Fruit fly (Drosophila melanogaster) whole organism, embryonic: Measurements from ENCODE around the gene CG15160.

ENCODE experiments used
- C15 ChIP-seq: fragments of 200-800 bp; sonication (Bioruptor generic); IDR thresholded peaks from 3 replicates; pipeline ENCODE4 v1.3.6; 2022; ENCODE audit warnings: missing biosample characterization, missing genetic modification characterization
- CG1024 ChIP-seq: fragments of 200-800 bp; sonication (Bioruptor generic); IDR thresholded peaks from 2 replicates; pipeline ENCODE4 v1.3.6; 2022; ENCODE audit warnings: missing biosample characterization, missing genetic modification characterization
- CG11093 ChIP-seq: fragments of 200-800 bp; sonication (Bioruptor generic); IDR thresholded peaks from 3 replicates; pipeline ENCODE4 v1.3.6; 2022; ENCODE audit warnings: missing biosample characterization, missing genetic modification characterization
- CG11695 ChIP-seq: fragments of 200-800 bp; sonication (Bioruptor generic); IDR thresholded peaks from 3 replicates; pipeline ENCODE4 v1.3.6; 2022; ENCODE audit warnings: missing biosample characterization, missing genetic modification characterization
- CG12219 ChIP-seq: fragments of 200-800 bp; sonication (Bioruptor generic); optimal IDR thresholded peaks from 3 replicates; lab custom pipeline; 2018; ENCODE audit warnings: missing biosample characterization, mild to moderate bottlenecking, missing genetic modification characterization
- CG14014 ChIP-seq: fragments of 200-800 bp; sonication (Bioruptor generic); IDR thresholded peaks from 2 replicates; pipeline ENCODE4 v1.3.6; 2022; ENCODE audit warnings: missing biosample characterization, missing genetic modification characterization
- CG15011 ChIP-seq: fragments of 200-800 bp; sonication (Bioruptor generic); optimal IDR thresholded peaks from 3 replicates; lab custom pipeline; 2018; ENCODE audit warnings: missing biosample characterization, mild to moderate bottlenecking, missing genetic modification characterization
- CG1603 ChIP-seq: fragments of 200-800 bp; sonication (Bioruptor generic); optimal IDR thresholded peaks from 2 replicates; lab custom pipeline; 2019; ENCODE audit warnings: missing biosample characterization, mild to moderate bottlenecking, missing genetic modification characterization, moderate library complexity
- CG16863 ChIP-seq: fragments of 200-800 bp; sonication (Bioruptor generic); optimal IDR thresholded peaks from 3 replicates; lab custom pipeline; 2016; ENCODE audit warnings: missing biosample characterization, missing genetic modification characterization
- CG17361 ChIP-seq: fragments of 200-800 bp; sonication (Bioruptor generic); IDR thresholded peaks from 3 replicates; pipeline ENCODE4 v1.3.6; 2022; ENCODE audit warnings: missing biosample characterization, missing genetic modification characterization
- CG18599 ChIP-seq: fragments of 200-800 bp; sonication (Bioruptor generic); optimal IDR thresholded peaks from 3 replicates; lab custom pipeline; 2017; ENCODE audit warnings: missing biosample characterization, missing genetic modification characterization, mild to moderate bottlenecking, moderate library complexity, missing genetic modification reagents
- CG2199 ChIP-seq: fragments of 200-800 bp; sonication (Bioruptor generic); IDR thresholded peaks from 3 replicates; pipeline ENCODE4 v1.3.6; 2022; ENCODE audit warnings: missing biosample characterization, missing genetic modification characterization
- CG31441 ChIP-seq: fragments of 200-800 bp; sonication (Bioruptor generic); IDR thresholded peaks from 2 replicates; pipeline ENCODE4 v1.3.6; 2022; ENCODE audit warnings: missing biosample characterization, missing genetic modification characterization
- CG7357 ChIP-seq: fragments of 200-800 bp; sonication (Bioruptor generic); IDR thresholded peaks from 3 replicates; pipeline ENCODE4 v1.3.6; 2022; ENCODE audit warnings: missing biosample characterization, missing genetic modification characterization
- CG7928 ChIP-seq: fragments of 200-800 bp; sonication (Bioruptor generic); optimal IDR thresholded peaks from 2 replicates; lab custom pipeline; 2017; ENCODE audit warnings: missing biosample characterization, mild to moderate bottlenecking, missing genetic modification characterization
- CG7987 ChIP-seq: fragments of 200-800 bp; sonication (Bioruptor generic); optimal IDR thresholded peaks from 2 replicates; lab custom pipeline; 2018; ENCODE audit warnings: missing biosample characterization, mild to moderate bottlenecking, missing genetic modification characterization, moderate library complexity
- CG9215 ChIP-seq: fragments of 200-800 bp; sonication (Bioruptor generic); IDR thresholded peaks from 2 replicates; pipeline ENCODE4 v1.3.6; 2022; ENCODE audit warnings: missing biosample characterization, missing genetic modification characterization
- CG9437 ChIP-seq: fragments of 200-800 bp; sonication (Bioruptor generic); optimal IDR thresholded peaks from 2 replicates; lab custom pipeline; 2018; ENCODE audit warnings: missing biosample characterization, mild to moderate bottlenecking, missing genetic modification characterization
- CG9727 ChIP-seq: fragments of 200-800 bp; sonication (Bioruptor generic); optimal IDR thresholded peaks from 3 replicates; lab custom pipeline; 2017; ENCODE audit warnings: missing biosample characterization, mild to moderate bottlenecking, missing genetic modification characterization
- CG9817 ChIP-seq: fragments of 200-800 bp; sonication (Bioruptor generic); optimal IDR thresholded peaks from 2 replicates; lab custom pipeline; 2018; ENCODE audit warnings: missing biosample characterization, mild to moderate bottlenecking, missing genetic modification characterization, moderate library complexity
- D19A ChIP-seq: fragments of 200-800 bp; optimal IDR thresholded peaks from 3 replicates; lab custom pipeline; 2019; ENCODE audit warnings: missing biosample characterization, mild to moderate bottlenecking, missing genetic modification characterization, moderate library complexity
- Ets97D ChIP-seq: fragments of 200-800 bp; sonication (Bioruptor generic); optimal IDR thresholded peaks from 3 replicates; lab custom pipeline; 2016; ENCODE audit warnings: missing biosample characterization, missing genetic modification characterization
- Hand ChIP-seq: fragments of 200-800 bp; sonication (Bioruptor generic); optimal IDR thresholded peaks from 2 replicates; lab custom pipeline; 2017; ENCODE audit warnings: mild to moderate bottlenecking, missing biosample characterization, missing genetic modification reagents, missing genetic modification characterization
- Hmr ChIP-seq: fragments of 200-800 bp; sonication (Bioruptor generic); optimal IDR thresholded peaks from 3 replicates; lab custom pipeline; 2017; ENCODE audit warnings: mild to moderate bottlenecking, missing biosample characterization, missing genetic modification reagents, missing genetic modification characterization
- Max ChIP-seq: fragments of 200-800 bp; sonication (Bioruptor generic); optimal IDR thresholded peaks from 2 replicates; lab custom pipeline; 2016; ENCODE audit warnings: missing biosample characterization, mild to moderate bottlenecking, missing genetic modification characterization
- NFAT ChIP-seq: fragments of 200-800 bp; sonication (Bioruptor generic); IDR thresholded peaks from 2 replicates; pipeline ENCODE4 v1.3.6; 2022; ENCODE audit warnings: missing biosample characterization, missing genetic modification characterization
- caup ChIP-seq: fragments of 200-800 bp; sonication (Bioruptor generic); optimal IDR thresholded peaks from 3 replicates; lab custom pipeline; 2017; ENCODE audit warnings: missing biosample characterization, mild to moderate bottlenecking, missing genetic modification characterization, moderate library complexity; ENCODE audit not compliant: severe bottlenecking
- corto ChIP-seq: fragments of 200-800 bp; sonication (Bioruptor generic); optimal IDR thresholded peaks from 2 replicates; lab custom pipeline; 2016; ENCODE audit warnings: missing biosample characterization, mild to moderate bottlenecking, missing genetic modification characterization, moderate library complexity
- emc ChIP-seq: fragments of 200-800 bp; sonication (Bioruptor generic); optimal IDR thresholded peaks from 2 replicates; lab custom pipeline; 2016; ENCODE audit warnings: missing biosample characterization, missing genetic modification characterization
- en ChIP-seq: fragments of 200-800 bp; sonication (Bioruptor generic); optimal IDR thresholded peaks from 2 replicates; lab custom pipeline; 2016; ENCODE audit warnings: missing biosample characterization, missing genetic modification characterization
- esg ChIP-seq: fragments of 200-800 bp; sonication (Bioruptor generic); conservative IDR thresholded peaks from 2 replicates; pipeline ENCODE4 v1.3.6; 2022; ENCODE audit warnings: missing biosample characterization, missing genetic modification characterization
- eve ChIP-seq, 2 experiments: fragments of >200 bp; optimal IDR thresholded peaks; 2 replicates each; lab custom pipeline; 2017; ENCODE audit warnings: missing biosample characterization in 2 of 2, missing genetic modification characterization in 2 of 2
- ftz-f1 ChIP-seq: fragments of 200-800 bp; sonication (Bioruptor generic); optimal IDR thresholded peaks from 2 replicates; lab custom pipeline; 2016; ENCODE audit warnings: missing biosample characterization, missing genetic modification characterization
- gsb ChIP-seq: fragments of 200-800 bp; sonication (Bioruptor generic); IDR thresholded peaks from 2 replicates; pipeline ENCODE4 v1.3.6; 2022; ENCODE audit warnings: missing biosample characterization, missing genetic modification characterization
- kah ChIP-seq: fragments of 200-800 bp; sonication (Bioruptor generic); optimal IDR thresholded peaks from 2 replicates; lab custom pipeline; 2018; ENCODE audit warnings: missing biosample characterization, mild to moderate bottlenecking, missing genetic modification characterization
- klu ChIP-seq: fragments of 200-800 bp; sonication (Bioruptor generic); IDR thresholded peaks from 2 replicates; pipeline ENCODE4 v1.3.6; 2022; ENCODE audit warnings: missing biosample characterization, missing genetic modification characterization
- lab ChIP-seq: fragments of 200-800 bp; sonication (Bioruptor generic); optimal IDR thresholded peaks from 3 replicates; lab custom pipeline; 2017; ENCODE audit warnings: missing biosample characterization, missing genetic modification characterization, mild to moderate bottlenecking, moderate library complexity, missing genetic modification reagents
- nerfin-2 ChIP-seq: fragments of 200-800 bp; sonication (Bioruptor generic); IDR thresholded peaks from 2 replicates; pipeline ENCODE4 v1.3.6; 2022; ENCODE audit warnings: missing biosample characterization, missing genetic modification characterization; ENCODE audit not compliant: partially characterized antibody
- pho ChIP-seq: fragments of 200-800 bp; sonication (Bioruptor generic); optimal IDR thresholded peaks from 2 replicates; lab custom pipeline; 2016; ENCODE audit warnings: missing biosample characterization, missing genetic modification characterization
- phol ChIP-seq: fragments of 200-800 bp; sonication (Bioruptor generic); optimal IDR thresholded peaks from 3 replicates; lab custom pipeline; 2018; ENCODE audit warnings: missing biosample characterization, mild to moderate bottlenecking, missing genetic modification characterization, moderate library complexity
- rib ChIP-seq: fragments of 200-800 bp; sonication (Bioruptor generic); IDR thresholded peaks from 2 replicates; pipeline ENCODE4 v1.3.6; 2022; ENCODE audit warnings: missing biosample characterization, missing genetic modification characterization
- sc ChIP-seq, 3 experiments: fragments of >200 bp in 2 of 3; fragments of 200-800 bp in 1 of 3; sonication (Bioruptor generic) in 1 of 3; optimal IDR thresholded peaks; 2 replicates in 2 of 3; 3 replicates in 1 of 3; lab custom pipeline; 2017; ENCODE audit warnings: mild to moderate bottlenecking in 1 of 3, missing biosample characterization in 1 of 3, missing genetic modification characterization in 1 of 3, missing genetic modification reagents in 1 of 3
- sd ChIP-seq: fragments of 200-800 bp; sonication (Bioruptor generic); optimal IDR thresholded peaks from 3 replicates; lab custom pipeline; 2018; ENCODE audit warnings: missing biosample characterization, mild to moderate bottlenecking, missing genetic modification characterization, moderate library complexity
- sens ChIP-seq: fragments of 200-800 bp; sonication (Bioruptor generic); peaks from one replicate; lab custom pipeline; 2016; ENCODE audit warnings: missing biosample characterization, missing genetic modification characterization
- sisA ChIP-seq: fragments of 200-800 bp; sonication (Bioruptor generic); IDR thresholded peaks from 2 replicates; pipeline ENCODE4 v1.3.6; 2022; ENCODE audit warnings: missing biosample characterization, missing genetic modification characterization
- slp2 ChIP-seq: fragments of 200-800 bp; sonication (Bioruptor generic); optimal IDR thresholded peaks from 2 replicates; lab custom pipeline; 2016; ENCODE audit warnings: missing biosample characterization, missing genetic modification characterization
- sqz ChIP-seq: fragments of 200-800 bp; sonication (Bioruptor generic); optimal IDR thresholded peaks from 3 replicates; lab custom pipeline; 2018; ENCODE audit warnings: missing biosample characterization, mild to moderate bottlenecking, missing genetic modification characterization
- vnd ChIP-seq: fragments of 200-800 bp; sonication (Bioruptor generic); IDR thresholded peaks from 3 replicates; pipeline ENCODE4 v1.3.6; 2022; ENCODE audit warnings: missing biosample characterization, missing genetic modification characterization; ENCODE audit not compliant: partially characterized antibody
- z ChIP-seq: fragments of 200-800 bp; sonication (Bioruptor generic); IDR thresholded peaks from 3 replicates; pipeline ENCODE4 v1.3.6; 2022; ENCODE audit warnings: missing biosample characterization, missing genetic modification characterization

Gene CG15160

dm6 chr2L:18563991-18564390 is 26.7 kb upstream of the CG15160 start (continued):
- TF ChIP-seq kah (GFP tag; lab: Kevin White, UChicago) (no peak), z (GFP tag; lab: Robert Waterston, UW) (peak; percentile 92), eve (GFP tag; optimal IDR thresholded peaks at IDR 0.05; lab: Kevin White, UChicago) (peak in 1 of 2 experiments; percentile 59), Ets97D (GFP tag; lab: Kevin White, UChicago) (no peak), Hmr (GFP tag; lab: Kevin White, UChicago) (no peak), CG9437 (peak; percentile 38), CG9727 (GFP tag; lab: Kevin White, UChicago) (no peak), CG12219 (GFP tag; lab: Kevin White, UChicago) (no peak), C15 (GFP tag; lab: Robert Waterston, UW) (no peak), D19A (tag; lab: Kevin White, UChicago) (no peak)
- TF ChIP-seq, all 482 proteins: peak for 6

DNA sequence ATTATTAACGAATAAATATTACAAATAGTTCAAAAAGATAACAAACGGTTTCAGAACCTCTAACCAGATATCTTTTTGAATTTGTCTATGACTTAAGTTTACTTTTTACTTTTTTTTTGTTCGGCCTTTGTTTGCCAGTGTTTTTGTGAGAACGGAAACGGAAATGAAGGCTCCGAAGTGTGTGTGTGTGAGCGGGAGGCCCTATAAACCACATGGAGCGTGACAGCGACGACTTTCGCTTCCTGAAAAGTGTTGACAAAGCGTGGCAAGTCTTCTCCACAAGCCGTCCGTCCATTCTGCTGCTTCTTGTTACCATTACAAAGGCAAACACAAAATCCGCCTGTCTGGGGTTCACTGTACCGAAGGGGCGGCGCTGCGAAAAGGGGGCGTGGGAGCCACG is 26.3 kb upstream of the CG15160 start:
- TF ChIP-seq lab (GFP tag; lab: Kevin White, UChicago): peak; percentile 12
- no peak for TF ChIP-seq pho (GFP tag; lab: Kevin White, UChicago)
- no peak for TF ChIP-seq CG16863 (GFP tag; lab: Kevin White, UChicago)
- no peak for TF ChIP-seq CG7987
- no peak for TF ChIP-seq klu (GFP tag; lab: Robert Waterston, UW)
- no peak for TF ChIP-seq CG15011 (GFP tag; lab: Kevin White, UChicago)
- no peak for TF ChIP-seq emc (GFP tag; lab: Kevin White, UChicago)
- no peak for TF ChIP-seq caup (GFP tag; lab: Kevin White, UChicago)
- TF ChIP-seq CG9817: no peak
- TF ChIP-seq CG9437: peak; percentile 33
- TF ChIP-seq gsb: no peak
- no peak for TF ChIP-seq sisA (GFP tag; lab: Robert Waterston, UW)
- TF ChIP-seq NFAT (GFP tag; lab: Robert Waterston, UW): no peak
- TF ChIP-seq CG2199 (GFP tag; lab: Robert Waterston, UW): 0 out of 3 replicates have a peak, but pooled peaks have one; percentile 23
- no peak for TF ChIP-seq esg
- no peak for TF ChIP-seq sd (tag; lab: Kevin White, UChicago)
- no peak for TF ChIP-seq ftz-f1 (GFP tag; lab: Kevin White, UChicago)
- TF ChIP-seq CG31441 (GFP tag; lab: Robert Waterston, UW): no peak
- TF ChIP-seq slp2: no peak
- TF ChIP-seq nerfin-2 (GFP tag; lab: Robert Waterston, UW): no peak
- TF ChIP-seq CG11695 (GFP tag; lab: Robert Waterston, UW): 0 out of 3 replicates have a peak, but pooled peaks have one; percentile 21
- TF ChIP-seq vnd (GFP tag; lab: Robert Waterston, UW): no peak
- TF ChIP-seq CG12219 (GFP tag; lab: Kevin White, UChicago): no peak
- peak; percentile 77 for TF ChIP-seq sens
- TF ChIP-seq Max (GFP tag; lab: Kevin White, UChicago): no peak
- TF ChIP-seq corto (GFP tag; lab: Kevin White, UChicago): no peak
- TF ChIP-seq CG18599 (GFP tag; lab: Kevin White, UChicago): peak; percentile 20
- no peak for TF ChIP-seq CG7357 (GFP tag; lab: Robert Waterston, UW)
- no peak for TF ChIP-seq phol (tag; lab: Kevin White, UChicago)
- no peak; the same call in 1 of the 2 replicates for TF ChIP-seq CG1024 (GFP tag; lab: Robert Waterston, UW)
- TF ChIP-seq CG17361 (GFP tag; lab: Robert Waterston, UW): no peak
- TF ChIP-seq CG1603 (tag; lab: Kevin White, UChicago): peak; percentile 6
- TF ChIP-seq sc (optimal IDR thresholded peaks at IDR 0.05; lab: Kevin White, UChicago): no peak
- no peak for TF ChIP-seq sc (GFP tag; optimal IDR thresholded peaks at IDR 0.05; lab: Kevin White, UChicago)
- TF ChIP-seq CG7928 (GFP tag; lab: Kevin White, UChicago): no peak
- TF ChIP-seq Hand (GFP tag; lab: Kevin White, UChicago): no peak
- no peak for TF ChIP-seq CG14014
- no peak for TF ChIP-seq CG11093 (GFP tag; lab: Robert Waterston, UW)
- 0 out of 2 replicates have a peak, but pooled peaks have one; percentile 40 for TF ChIP-seq rib
- TF ChIP-seq en (GFP tag; lab: Kevin White, UChicago): peak; percentile 12
- no peak for TF ChIP-seq CG9215 (GFP tag; lab: Robert Waterston, UW)
- TF ChIP-seq sqz (GFP tag; lab: Kevin White, UChicago): peak; percentile 6
